Worm (Caenorhabditis elegans): ENCODE measurements around the gene C17G10.6.

The C17G10.6 gene

DNA sequence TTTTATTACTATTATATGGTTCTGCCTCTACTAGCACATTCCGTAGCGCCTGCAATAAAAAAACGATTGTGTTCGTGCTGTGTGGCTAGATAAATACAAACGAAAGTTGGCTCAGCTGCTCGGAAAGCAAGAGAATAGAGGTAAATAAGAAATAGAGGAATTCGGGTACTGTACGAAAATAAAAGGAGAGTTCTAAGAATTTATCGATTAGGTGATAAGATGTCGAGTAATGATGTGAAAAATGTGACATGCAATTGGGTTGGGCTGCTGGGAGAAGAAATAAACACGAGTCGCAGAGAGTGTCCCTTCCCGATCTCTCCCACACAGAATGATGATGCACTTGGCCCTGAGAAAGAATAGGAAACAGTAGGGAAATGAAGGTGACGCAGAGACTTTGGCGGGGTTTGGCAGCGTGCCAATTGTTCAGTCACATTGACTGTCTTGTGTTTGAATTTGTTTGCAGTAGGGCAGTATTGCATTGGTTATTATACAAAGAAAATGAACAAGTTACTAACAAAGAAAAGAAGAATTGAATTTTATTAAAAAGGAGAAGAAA is 9.6 kb downstream of the C17G10.6 start, which contains the start of gene cdc-14 (continued):
- TF ChIP-seq ceh-16 (tag; optimal IDR thresholded peaks at IDR 0.05) (no peak), pqm-1 (tag; optimal IDR thresholded peaks at IDR 0.05) (no peak), ceh-28 (tag; optimal IDR thresholded peaks at IDR 0.05) (peak; percentile 43)

DNA sequence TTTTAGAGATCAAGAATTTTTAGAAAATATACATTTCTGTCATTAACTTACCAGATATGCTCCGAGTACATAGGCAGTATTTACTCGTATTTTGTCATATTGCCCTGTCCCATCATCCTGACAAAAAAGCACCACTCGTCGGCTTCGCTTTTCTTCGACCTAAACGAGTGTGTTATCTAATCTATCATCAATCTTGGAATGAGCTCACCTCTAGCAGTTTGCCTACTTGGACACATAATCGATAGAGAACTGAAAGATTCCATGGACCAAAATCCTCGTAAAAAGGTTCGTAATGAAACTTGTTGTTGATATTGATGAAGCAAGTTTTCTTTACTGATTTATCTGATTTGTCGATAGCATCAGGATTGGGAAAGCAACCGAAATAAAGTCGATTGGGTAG is 10.2 kb downstream of the C17G10.6 start:
- TF ChIP-seq nhr-28 (tag; optimal IDR thresholded peaks at IDR 0.05) (no peak), elt-1 (tag; optimal IDR thresholded peaks at IDR 0.05) (peak; percentile 66)

DNA sequence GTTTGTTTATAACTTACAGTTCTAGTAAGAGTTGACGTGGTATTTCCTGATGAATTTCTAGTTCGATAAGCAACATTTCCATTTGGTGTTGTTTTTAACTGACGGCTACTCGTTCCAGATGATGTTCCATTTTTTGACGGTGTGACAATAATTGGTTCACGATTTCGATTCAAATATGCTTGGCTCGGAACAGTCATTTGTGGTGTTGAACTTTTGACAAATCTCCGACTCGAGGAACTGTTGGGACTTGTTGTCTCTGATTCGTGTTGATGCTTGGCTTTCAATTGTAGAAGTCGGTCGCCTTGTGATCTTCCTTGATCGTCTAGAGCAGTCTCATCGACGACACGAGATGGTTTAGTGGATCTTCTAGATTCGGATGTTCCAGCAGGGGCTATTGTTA is 11.5 kb downstream of the C17G10.6 start:
- no peak for TF ChIP-seq fos-1 (tag; optimal IDR thresholded peaks at IDR 0.05)
- TF ChIP-seq ztf-4 (tag; optimal IDR thresholded peaks at IDR 0.05) = no peak
- TF ChIP-seq mdl-1 (tag; optimal IDR thresholded peaks at IDR 0.05) = no peak
- TF ChIP-seq eor-1 (tag; optimal IDR thresholded peaks at IDR 0.05) = no peak
- TF ChIP-seq ama-1 (optimal IDR thresholded peaks at IDR 0.05) = no peak
- no peak for TF ChIP-seq nhr-12 (tag; optimal IDR thresholded peaks at IDR 0.05)
- TF ChIP-seq jun-1 (tag; optimal IDR thresholded peaks at IDR 0.05) = no peak
- no peak for TF ChIP-seq snpc-4 (tag; optimal IDR thresholded peaks at IDR 0.05)
- no peak for TF ChIP-seq pha-4 (tag; optimal IDR thresholded peaks at IDR 0.05)
- TF ChIP-seq nhr-28 (tag; optimal IDR thresholded peaks at IDR 0.05) = no peak
- no peak for TF ChIP-seq nhr-76 (tag; optimal IDR thresholded peaks at IDR 0.05)
- TF ChIP-seq ceh-28 (tag; optimal IDR thresholded peaks at IDR 0.05) = no peak
- TF ChIP-seq nhr-77 (tag; optimal IDR thresholded peaks at IDR 0.05) = no peak
- TF ChIP-seq nhr-67 (tag; optimal IDR thresholded peaks at IDR 0.05) = no peak
- TF ChIP-seq lin-39 (tag; optimal IDR thresholded peaks at IDR 0.05) = no peak
- no peak for TF ChIP-seq ztf-11 (tag; optimal IDR thresholded peaks at IDR 0.05)
- no peak for TF ChIP-seq mml-1 (tag; optimal IDR thresholded peaks at IDR 0.05)
- TF ChIP-seq nhr-43 (tag; optimal IDR thresholded peaks at IDR 0.05; ENCODE audit: poor library complexity, severe bottlenecking) = no peak
- TF ChIP-seq ceh-16 (tag; optimal IDR thresholded peaks at IDR 0.05) = no peak
- no peak for TF ChIP-seq nhr-11 (tag; optimal IDR thresholded peaks at IDR 0.05)

DNA sequence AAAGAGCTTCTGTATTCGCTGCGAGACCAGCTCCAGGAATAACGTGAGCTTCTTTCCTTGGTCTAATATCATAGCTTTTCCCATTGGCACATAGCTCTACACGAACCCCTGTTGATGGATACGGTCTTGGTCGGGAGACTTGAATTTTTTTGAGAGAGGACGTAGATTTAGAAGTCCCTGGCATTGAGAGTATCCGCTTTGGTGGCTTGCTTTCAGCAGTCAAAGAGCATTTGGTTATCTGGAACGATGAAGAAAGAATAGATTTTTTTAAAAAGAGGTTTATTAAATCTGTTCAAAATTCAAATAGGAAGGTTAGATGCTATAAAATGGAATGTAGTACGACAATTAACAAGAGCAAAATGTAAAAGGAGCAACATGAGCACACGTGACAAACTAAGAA is 13.4 kb downstream of the C17G10.6 start, which contains the start of gene C17G10.13:
C17G10.13 (minus strand) TSS at position 101 of the 400 bp plus-strand sequence.
- TF ChIP-seq snpc-4 (tag; optimal IDR thresholded peaks at IDR 0.05) = no peak
- TF ChIP-seq elt-2 (tag; optimal IDR thresholded peaks at IDR 0.05) = peak; percentile 5
- TF ChIP-seq nhr-43 (tag; optimal IDR thresholded peaks at IDR 0.05; ENCODE audit: poor library complexity, severe bottlenecking) = no peak
- no peak for TF ChIP-seq R02D3.7 (tag; optimal IDR thresholded peaks at IDR 0.05)
- TF ChIP-seq fos-1 (tag; optimal IDR thresholded peaks at IDR 0.05) = no peak

DNA sequence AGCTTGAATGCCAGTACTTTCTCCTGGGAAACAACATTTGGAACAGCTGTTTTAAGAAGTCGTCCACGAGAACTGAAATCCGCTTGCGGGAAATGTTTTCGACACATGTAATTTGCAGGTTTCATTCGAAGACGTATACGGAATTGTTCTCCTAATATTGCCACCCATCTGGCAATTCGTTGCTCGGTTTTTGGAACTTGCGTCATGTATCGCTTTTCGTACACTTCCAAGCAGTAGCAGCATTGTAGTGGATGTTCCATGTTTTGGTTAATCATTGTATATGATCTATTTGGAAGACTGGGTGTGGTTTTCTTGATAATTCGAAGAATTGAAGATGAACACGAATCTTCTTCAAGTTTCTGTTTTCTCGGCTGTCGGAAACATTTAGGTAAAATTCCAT is 15.3 kb downstream of the C17G10.6 start:
- TF ChIP-seq mml-1 (tag; optimal IDR thresholded peaks at IDR 0.05) = no peak
- no peak for TF ChIP-seq egl-5 (tag; optimal IDR thresholded peaks at IDR 0.05)
- no peak for TF ChIP-seq tbx-2 (tag; optimal IDR thresholded peaks at IDR 0.05)
- TF ChIP-seq fkh-10 (GFP tag; optimal IDR thresholded peaks at IDR 0.05) = no peak
- no peak for TF ChIP-seq ZK546.5 (tag; optimal IDR thresholded peaks at IDR 0.05)
- TF ChIP-seq nfya-1 (tag; optimal IDR thresholded peaks at IDR 0.05; ENCODE audit: insufficient read depth) = no peak
- TF ChIP-seq nhr-76 (tag; optimal IDR thresholded peaks at IDR 0.05) = no peak
- TF ChIP-seq elt-1 (tag; optimal IDR thresholded peaks at IDR 0.05) = no peak
- no peak for TF ChIP-seq ceh-82 (tag; optimal IDR thresholded peaks at IDR 0.05)
- no peak for TF ChIP-seq skn-1 (tag; optimal IDR thresholded peaks at IDR 0.05)

- peak; percentile 52 for TF ChIP-seq jun-1 (tag; optimal IDR thresholded peaks at IDR 0.05)
- TF ChIP-seq pha-4 (tag; optimal IDR thresholded peaks at IDR 0.05) = peak; percentile 65
- peak; percentile 13 for TF ChIP-seq snpc-4 (tag; optimal IDR thresholded peaks at IDR 0.05)
- no peak for TF ChIP-seq skn-1 (tag; optimal IDR thresholded peaks at IDR 0.05)
- no peak for TF ChIP-seq ztf-4 (tag; optimal IDR thresholded peaks at IDR 0.05)
- TF ChIP-seq elt-2 (tag; optimal IDR thresholded peaks at IDR 0.05) = peak; percentile 100
- TF ChIP-seq lsy-12 (tag; optimal IDR thresholded peaks at IDR 0.05) = no peak
- TF ChIP-seq nhr-43 (tag; optimal IDR thresholded peaks at IDR 0.05; ENCODE audit: poor library complexity, severe bottlenecking) = no peak
- TF ChIP-seq pqm-1 (tag; optimal IDR thresholded peaks at IDR 0.05) = peak; percentile 97
Observed at ce11 chrII:5585788-5586187, 17.3 kb downstream of the C17G10.6 start, which contains the start of gene lys-8. lys-8 (plus strand) TSS chrII:5586178.
